Worm (Caenorhabditis elegans) whole organism, young adult: ENCODE results near the gene sri-67.

ENCODE experiments used
- B0035.1 ChIP-seq: sonication (generic microtip); optimal IDR thresholded peaks from 2 replicates; lab custom pipeline; 2016; ENCODE audit warnings: missing genetic modification characterization, mild to moderate bottlenecking, missing compliant biosample characterization, missing genotype, missing genetic modification reagents
- C06A6.2 ChIP-seq: fragments of 200-800 bp; sonication (Bioruptor generic); conservative IDR thresholded peaks from 2 replicates; pipeline ENCODE4 v1.3.6; 2022; ENCODE audit warnings: missing genetic modification characterization, missing compliant biosample characterization
- D2030.7 ChIP-seq: fragments of 200-800 bp; sonication (Bioruptor generic); IDR thresholded peaks from 2 replicates; pipeline ENCODE4 v1.3.6; 2022; ENCODE audit warnings: missing genetic modification reagents, missing genetic modification characterization, missing compliant biosample characterization
- F10E7.11 ChIP-seq: sonication (generic microtip); optimal IDR thresholded peaks from 2 replicates; lab custom pipeline; 2017; ENCODE audit warnings: mild to moderate bottlenecking, missing genetic modification characterization, moderate library complexity, missing compliant biosample characterization
- F33H1.4 ChIP-seq: fragments of 200-800 bp; sonication (Bioruptor generic); IDR thresholded peaks from 2 replicates; pipeline ENCODE4 v1.3.6; 2022; ENCODE audit warnings: missing genetic modification reagents, missing genetic modification characterization, missing compliant biosample characterization
- F49E8.2 ChIP-seq: sonication (generic microtip); optimal IDR thresholded peaks from 3 replicates; lab custom pipeline; 2017; ENCODE audit warnings: missing genetic modification characterization, mild to moderate bottlenecking, missing compliant biosample characterization, antibody characterized with exemption, moderate library complexity; ENCODE audit not compliant: insufficient read depth
- K11D2.4 ChIP-seq: fragments of 200-800 bp; sonication (Bioruptor generic); IDR thresholded peaks from 2 replicates; pipeline ENCODE4 v1.3.6; 2022; ENCODE audit warnings: missing genetic modification reagents, missing genetic modification characterization, missing compliant biosample characterization
- K12H6.12 ChIP-seq: fragments of 200-800 bp; sonication (Bioruptor generic); optimal IDR thresholded peaks from 2 replicates; lab custom pipeline; 2018; ENCODE audit warnings: mild to moderate bottlenecking, missing genetic modification characterization, missing compliant biosample characterization
- Y53F4B.3 ChIP-seq: fragments of 200-800 bp; sonication (Bioruptor generic); IDR thresholded peaks from 2 replicates; pipeline ENCODE4 v1.3.6; 2022; ENCODE audit warnings: missing genetic modification reagents, missing genetic modification characterization, missing compliant biosample characterization
- Y67H2A.10 ChIP-seq: fragments of 200-800 bp; sonication (Bioruptor generic); conservative IDR thresholded peaks from 2 replicates; pipeline ENCODE4 v1.3.6; 2022; ENCODE audit warnings: missing genetic modification reagents, missing genetic modification characterization, missing compliant biosample characterization
- Y79H2A.3 ChIP-seq: fragments of 200-800 bp; sonication (Bioruptor generic); conservative IDR thresholded peaks from 2 replicates; pipeline ENCODE4 v1.3.6; 2022; ENCODE audit warnings: missing genetic modification reagents, missing genetic modification characterization, missing compliant biosample characterization
- ZK185.1 ChIP-seq: sonication (generic microtip); optimal IDR thresholded peaks from 2 replicates; lab custom pipeline; 2016; ENCODE audit warnings: mild to moderate bottlenecking, missing genetic modification characterization, missing compliant biosample characterization; ENCODE audit not compliant: poor library complexity, severe bottlenecking
- atf-7 ChIP-seq: sonication (generic microtip); optimal IDR thresholded peaks from 2 replicates; lab custom pipeline; 2017; ENCODE audit warnings: mild to moderate bottlenecking, missing genetic modification characterization, missing compliant biosample characterization
- athp-1 ChIP-seq: sonication (generic microtip); optimal IDR thresholded peaks from 2 replicates; lab custom pipeline; 2017; ENCODE audit warnings: mild to moderate bottlenecking, missing genetic modification characterization, missing compliant biosample characterization
- bed-1 ChIP-seq: fragments of 200-800 bp; sonication (Bioruptor generic); IDR thresholded peaks from 2 replicates; pipeline ENCODE4 v1.3.6; 2022; ENCODE audit warnings: missing genetic modification reagents, missing genetic modification characterization, missing compliant biosample characterization
- bed-2 ChIP-seq: fragments of 200-800 bp; sonication (Bioruptor generic); IDR thresholded peaks from 2 replicates; pipeline ENCODE4 v1.3.6; 2022; ENCODE audit warnings: missing genetic modification reagents, missing genetic modification characterization, missing compliant biosample characterization
- ccch-3 ChIP-seq: fragments of 200-800 bp; sonication (Bioruptor generic); optimal IDR thresholded peaks from 2 replicates; lab custom pipeline; 2018; ENCODE audit warnings: mild to moderate bottlenecking, missing genetic modification characterization, missing compliant biosample characterization
- cebp-1 ChIP-seq, 2 experiments: fragments of 200-800 bp in 1 of 2; sonication (Bioruptor generic) in 1 of 2; sonication (generic microtip) in 1 of 2; IDR thresholded peaks in 1 of 2; optimal IDR thresholded peaks in 1 of 2; 2 replicates each; pipeline versions ENCODE4 v1.3.6 to Lab custom; 2017 to 2022; ENCODE audit warnings: missing compliant biosample characterization in 2 of 2, missing genetic modification characterization in 2 of 2, mild to moderate bottlenecking in 1 of 2, missing genetic modification reagents in 1 of 2, moderate library complexity in 1 of 2
- ceh-27 ChIP-seq: fragments of 200-800 bp; sonication (Bioruptor generic); optimal IDR thresholded peaks from 2 replicates; lab custom pipeline; 2018; ENCODE audit warnings: mild to moderate bottlenecking, missing genetic modification characterization, moderate library complexity, missing compliant biosample characterization
- ceh-40 ChIP-seq: fragments of 200-800 bp; sonication (Bioruptor generic); IDR thresholded peaks from 2 replicates; pipeline ENCODE4 v1.3.6; 2022; ENCODE audit warnings: missing genetic modification characterization, missing compliant biosample characterization
- ceh-79 ChIP-seq: sonication (generic microtip); optimal IDR thresholded peaks from 2 replicates; lab custom pipeline; 2017; ENCODE audit warnings: mild to moderate bottlenecking, missing genetic modification characterization, missing compliant biosample characterization
- chd-7 ChIP-seq: sonication (generic microtip); optimal IDR thresholded peaks from 2 replicates; lab custom pipeline; 2016; ENCODE audit warnings: mild to moderate bottlenecking, missing genetic modification characterization, moderate library complexity, missing compliant biosample characterization
- ets-4 ChIP-seq: fragments of 200-800 bp; sonication (Bioruptor generic); optimal IDR thresholded peaks from 2 replicates; lab custom pipeline; 2018; ENCODE audit warnings: mild to moderate bottlenecking, missing genetic modification characterization, missing compliant biosample characterization
- hmg-1.2 ChIP-seq: fragments of 200-800 bp; sonication (Bioruptor generic); IDR thresholded peaks from 2 replicates; pipeline ENCODE4 v1.3.6; 2022; ENCODE audit warnings: missing genetic modification reagents, missing genetic modification characterization, missing compliant biosample characterization
- hrde-1 ChIP-seq: sonication (generic microtip); optimal IDR thresholded peaks from 2 replicates; lab custom pipeline; 2016; ENCODE audit warnings: missing genetic modification characterization, mild to moderate bottlenecking, missing compliant biosample characterization, moderate library complexity, missing genotype, missing genetic modification reagents, borderline replicate concordance
- lir-1 ChIP-seq: fragments of 200-800 bp; sonication (Bioruptor generic); conservative IDR thresholded peaks from 2 replicates; pipeline ENCODE4 v1.3.6; 2022; ENCODE audit warnings: missing genetic modification reagents, missing genetic modification characterization, missing compliant biosample characterization
- madf-10 ChIP-seq: sonication (generic microtip); optimal IDR thresholded peaks from 2 replicates; lab custom pipeline; 2016; ENCODE audit warnings: mild to moderate bottlenecking, missing genetic modification characterization, missing compliant biosample characterization
- mxl-1 ChIP-seq: sonication (generic microtip); optimal IDR thresholded peaks from 2 replicates; lab custom pipeline; 2016; ENCODE audit warnings: missing genetic modification characterization, missing compliant biosample characterization
- nfyb-1 ChIP-seq: fragments of 200-800 bp; sonication (Bioruptor generic); IDR thresholded peaks from 2 replicates; pipeline ENCODE4 v1.3.6; 2022; ENCODE audit warnings: missing genetic modification reagents, missing genetic modification characterization, missing compliant biosample characterization
- nhr-120 ChIP-seq: fragments of 200-800 bp; sonication (Bioruptor generic); IDR thresholded peaks from 2 replicates; pipeline ENCODE4 v1.3.6; 2022; ENCODE audit warnings: missing genetic modification characterization, missing compliant biosample characterization
- nhr-27 ChIP-seq: fragments of 200-800 bp; sonication (Bioruptor generic); optimal IDR thresholded peaks from 2 replicates; lab custom pipeline; 2018; ENCODE audit warnings: mild to moderate bottlenecking, missing genetic modification characterization, moderate library complexity, missing compliant biosample characterization
- nhr-80 ChIP-seq: sonication (generic microtip); optimal IDR thresholded peaks from 2 replicates; lab custom pipeline; 2016; ENCODE audit warnings: missing genetic modification characterization, missing compliant biosample characterization
- nhr-90 ChIP-seq: sonication (generic microtip); optimal IDR thresholded peaks from 2 replicates; lab custom pipeline; 2016; ENCODE audit warnings: missing genotype, mild to moderate bottlenecking, missing genetic modification characterization, missing compliant biosample characterization
- rcor-1 ChIP-seq: fragments of 200-800 bp; sonication (Bioruptor generic); IDR thresholded peaks from 2 replicates; pipeline ENCODE4 v1.3.6; 2022; ENCODE audit warnings: missing genetic modification reagents, missing genetic modification characterization, missing compliant biosample characterization
- snpc-1.1 ChIP-seq: sonication (generic microtip); optimal IDR thresholded peaks from 2 replicates; lab custom pipeline; 2017; ENCODE audit warnings: missing genetic modification characterization, mild to moderate bottlenecking, missing compliant biosample characterization, antibody characterized with exemption, moderate library complexity, missing genotype, missing genetic modification reagents; ENCODE audit not compliant: insufficient read depth
- snpc-4 ChIP-seq, 5 experiments: fragments of 150-350 bp in 1 of 5; sonication (generic microtip) in 4 of 5; optimal IDR thresholded peaks; 2 replicates each; lab custom pipeline; 2014 to 2018; ENCODE audit warnings: missing genetic modification characterization in 5 of 5, missing biosample characterization in 3 of 5, antibody characterized with exemption in 2 of 5, mild to moderate bottlenecking in 2 of 5, missing compliant biosample characterization in 2 of 5, missing genotype in 2 of 5, moderate library complexity in 2 of 5, missing genetic modification reagents in 1 of 5
- ztf-22 ChIP-seq: fragments of 200-800 bp; sonication (Bioruptor generic); optimal IDR thresholded peaks from 2 replicates; lab custom pipeline; 2018; ENCODE audit warnings: mild to moderate bottlenecking, missing genetic modification characterization, moderate library complexity, missing compliant biosample characterization

Gene sri-67

DNA sequence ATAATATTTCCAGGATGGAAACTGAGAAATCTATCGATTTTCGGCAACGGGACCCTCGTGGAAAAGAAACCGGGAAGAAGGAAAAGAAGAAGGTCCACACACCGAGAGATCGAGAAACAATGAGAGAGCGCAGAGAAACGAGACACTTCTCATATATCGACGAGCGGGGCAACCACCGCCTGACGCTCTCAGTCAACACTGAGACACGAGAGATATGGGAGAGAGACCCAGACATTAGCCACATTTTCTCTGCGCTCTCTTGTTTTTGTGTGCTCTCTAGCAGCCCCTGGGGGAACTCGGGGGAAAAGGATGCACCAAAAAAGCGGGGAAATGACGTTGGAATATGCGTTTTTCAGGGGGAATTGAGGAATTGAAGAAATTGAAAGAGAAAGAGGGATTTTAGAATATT, 17.9 kb downstream of the sri-67 start (continued):
- TF ChIP-seq Y53F4B.3 (GFP tag; lab: Robert Waterston, UW) (no peak), snpc-1.1 (tag; lab: Kevin White, UChicago) (no peak), atf-7 (tag; lab: Kevin White, UChicago) (peak; percentile 40), B0035.1 (tag; lab: Kevin White, UChicago) (no peak), ZK185.1 (tag; lab: Kevin White, UChicago) (no peak), chd-7 (tag; lab: Kevin White, UChicago) (no peak), K11D2.4 (GFP tag; lab: Robert Waterston, UW) (0 out of 2 replicates have a peak, but pooled peaks have one; percentile 37), hmg-1.2 (peak; percentile 97), hrde-1 (tag; lab: Kevin White, UChicago) (no peak), F10E7.11 (tag; lab: Kevin White, UChicago) (no peak), ceh-27 (GFP tag; lab: Kevin White, UChicago) (peak; percentile 54), ceh-40 (GFP tag; lab: Robert Waterston, UW) (no peak), madf-10 (tag; lab: Kevin White, UChicago) (no peak), mxl-1 (tag; lab: Kevin White, UChicago) (no peak), nhr-80 (peak; percentile 33), bed-2 (GFP tag; lab: Robert Waterston, UW) (no peak), K12H6.12 (tag; lab: Kevin White, UChicago) (peak; percentile 75), ceh-79 (tag; lab: Kevin White, UChicago) (no peak), cebp-1 (GFP tag; IDR thresholded peaks at IDR 0.05; lab: Robert Waterston, UW) (no peak), cebp-1 (tag; optimal IDR thresholded peaks at IDR 0.05; lab: Kevin White, UChicago) (peak; percentile 76), snpc-4 (GFP tag; optimal IDR thresholded peaks at IDR 0.05; lab: Kevin White, UChicago) (peak; percentile 48), snpc-4 (tag; optimal IDR thresholded peaks at IDR 0.05; lab: Kevin White, UChicago) (peak in 3 of 4 experiments; percentile 16 to 55 (median 17)), nhr-27 (no peak), bed-1 (GFP tag; lab: Robert Waterston, UW) (no peak), lir-1 (GFP tag; lab: Robert Waterston, UW) (0 out of 2 replicates have a peak, but pooled peaks have one; percentile 7), Y67H2A.10 (GFP tag; lab: Robert Waterston, UW) (no peak), nhr-90 (tag; lab: Kevin White, UChicago) (no peak), rcor-1 (GFP tag; lab: Robert Waterston, UW) (peak; percentile 35; the same call in 1 of the 2 replicates), ets-4 (GFP tag; lab: Kevin White, UChicago) (no peak), D2030.7 (GFP tag; lab: Robert Waterston, UW) (no peak), C06A6.2 (GFP tag; lab: Robert Waterston, UW) (0 out of 2 replicates have a peak, but pooled peaks have one; percentile 52), nhr-120 (GFP tag; lab: Robert Waterston, UW) (no peak), ccch-3 (no peak), Y79H2A.3 (GFP tag; lab: Robert Waterston, UW) (no peak), nfyb-1 (GFP tag; lab: Robert Waterston, UW) (peak; percentile 54), F49E8.2 (tag; lab: Kevin White, UChicago) (no peak), ztf-22 (no peak), athp-1 (no peak), F33H1.4 (GFP tag; lab: Robert Waterston, UW) (no peak)
